Worm (Caenorhabditis elegans): ENCODE results near the gene srlf-28.

DNA sequence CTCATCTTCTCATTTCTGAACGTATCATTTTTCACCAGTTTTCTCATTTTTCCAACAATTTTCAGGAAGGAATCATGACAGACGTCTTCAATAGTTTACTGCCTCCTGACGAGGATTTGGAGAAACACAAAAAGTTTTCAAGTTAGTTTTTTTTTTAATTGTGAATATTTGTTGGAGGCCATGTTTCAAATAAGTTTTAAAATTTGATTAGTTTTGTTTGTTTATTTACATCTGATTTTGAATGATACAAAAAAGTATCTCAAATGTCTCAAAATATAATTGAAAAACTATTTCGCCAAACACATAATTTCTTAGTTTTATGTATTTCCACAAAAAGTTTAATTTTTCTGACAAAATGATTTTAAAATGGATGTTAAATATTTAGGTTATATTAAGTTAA, 17.5 kb upstream of the srlf-28 start, which contains the start of gene ssu-2:
- TF ChIP-seq ceh-39 (tag; optimal IDR thresholded peaks at IDR 0.05) (no peak), nhr-237 (tag; optimal IDR thresholded peaks at IDR 0.05) (no peak), mep-1 (tag; optimal IDR thresholded peaks at IDR 0.05) (no peak), elt-1 (tag; optimal IDR thresholded peaks at IDR 0.05; ENCODE audit: borderline replicate concordance, insufficient read depth) (no peak), pha-4 (tag; optimal IDR thresholded peaks at IDR 0.05) (no peak)
